Worm (Caenorhabditis elegans): ENCODE measurements around the gene nspc-17.

- TF ChIP-seq him-1 (tag; optimal IDR thresholded peaks at IDR 0.05), result no peak
- no peak for TF ChIP-seq W03F9.2 (tag; optimal IDR thresholded peaks at IDR 0.05)
- TF ChIP-seq dao-5 (tag; optimal IDR thresholded peaks at IDR 0.05), result no peak
Measured at ce11 chrX:14495785-14496184, 29.2 kb downstream of the nspc-17 start, which contains the start of gene ztf-14.

Measured in whole organism, L4/young adult.